Worm (Caenorhabditis elegans) whole organism, L4/young adult: ENCODE data around the gene kle-2.

Experiments
- dao-5 ChIP-seq: sonication (generic microtip); optimal IDR thresholded peaks from 2 replicates; lab custom pipeline; 2016; ENCODE audit warnings: missing genotype, missing genetic modification characterization, moderate library complexity, missing compliant biosample characterization
- him-1 ChIP-seq: sonication (generic microtip); optimal IDR thresholded peaks from 2 replicates; lab custom pipeline; 2016; ENCODE audit warnings: missing genotype, missing genetic modification reagents, missing genetic modification characterization, missing compliant biosample characterization

DNA sequence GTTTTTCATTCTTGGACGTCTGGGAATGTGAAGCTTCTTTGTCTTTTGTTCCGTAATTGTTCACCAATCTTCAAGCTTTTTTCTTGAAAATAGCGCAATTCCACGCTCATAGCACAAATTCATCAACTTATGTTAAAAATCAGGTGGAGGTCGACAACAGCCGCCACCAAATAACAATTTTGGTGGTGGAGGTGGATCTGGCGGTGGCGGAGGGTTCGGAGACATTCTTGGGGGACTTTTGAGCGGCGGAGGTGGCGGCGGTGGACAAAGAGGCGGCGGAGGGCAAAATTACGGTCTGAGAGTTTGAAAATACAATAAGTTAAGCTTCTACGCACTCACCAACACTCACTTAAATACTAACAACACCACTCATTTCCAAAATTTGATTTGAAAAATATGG is 40.4 kb downstream of the kle-2 start:
- no peak for TF ChIP-seq dao-5 (tag; lab: Kevin White, UChicago)
- TF ChIP-seq him-1 = no peak
